Worm (Caenorhabditis elegans) whole organism, L1 larva: ENCODE measurements around the gene F58E2.3.

Experiments
- aha-1 ChIP-seq: fragments of 150-350 bp; optimal IDR thresholded peaks from 2 replicates; lab custom pipeline; 2014; ENCODE audit warnings: missing biosample characterization, missing genetic modification characterization
- efl-1 ChIP-seq, 4 experiments: fragments of 150-350 bp; optimal IDR thresholded peaks in 3 of 4; peaks in 1 of 4; 1 replicate in 1 of 4; 2 replicates in 3 of 4; lab custom pipeline; 2014; ENCODE audit warnings: missing biosample characterization in 2 of 4, missing genetic modification characterization in 2 of 4, missing genetic modification reagents in 2 of 4
- fos-1 ChIP-seq: fragments of 150-350 bp; optimal IDR thresholded peaks from 2 replicates; lab custom pipeline; 2014; ENCODE audit warnings: missing biosample characterization, missing genetic modification characterization
- pqm-1 ChIP-seq: sonication (generic microtip); optimal IDR thresholded peaks from 3 replicates; lab custom pipeline; 2017; ENCODE audit warnings: missing biosample characterization, missing genetic modification characterization
- zip-4 ChIP-seq: fragments of 200-800 bp; sonication (Bioruptor generic); optimal IDR thresholded peaks from 2 replicates; lab custom pipeline; 2018; ENCODE audit warnings: mild to moderate bottlenecking, missing genetic modification characterization, moderate library complexity, missing compliant biosample characterization

DNA sequence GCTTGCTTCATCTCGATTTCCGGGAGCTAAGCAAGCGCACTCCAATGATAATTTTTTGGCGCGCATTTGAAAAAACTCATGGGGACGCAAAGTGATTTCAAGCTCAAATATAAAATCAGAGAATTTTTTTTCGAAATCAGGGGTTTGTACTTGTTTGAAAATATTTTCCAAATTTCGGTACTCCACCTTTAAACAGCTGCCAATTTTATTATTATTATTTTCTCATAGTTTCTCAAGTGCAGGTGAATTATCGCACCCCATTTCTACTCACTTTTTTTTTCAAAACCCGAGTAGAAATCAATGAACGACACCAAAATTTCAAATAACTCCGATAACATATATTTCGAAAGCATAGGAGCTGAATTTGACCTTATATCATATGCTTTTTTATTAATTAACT is 36.9 kb downstream of the F58E2.3 start, which contains the start of gene srz-83:
- TF ChIP-seq efl-1 (optimal IDR thresholded peaks at IDR 0.05; lab: Kevin White, UChicago): no peak
- TF ChIP-seq efl-1 (GFP tag; optimal IDR thresholded peaks at IDR 0.05 in 1 of 2; lab: Kevin White, UChicago): no peak
- no peak for TF ChIP-seq aha-1 (tag; lab: Kevin White, UChicago)
- TF ChIP-seq pqm-1 (tag; lab: Kevin White, UChicago): no peak
- no peak for TF ChIP-seq fos-1 (tag; lab: Kevin White, UChicago)
- TF ChIP-seq zip-4: no peak
